Worm (Caenorhabditis elegans) whole organism, early embryonic: ENCODE data around the gene hlh-30.

Experiments
- B0310.2 ChIP-seq: sonication (generic microtip); optimal IDR thresholded peaks from 2 replicates; lab custom pipeline; 2016; ENCODE audit warnings: mild to moderate bottlenecking, missing genetic modification characterization, missing compliant biosample characterization
- F13C5.2 ChIP-seq: sonication (generic microtip); optimal IDR thresholded peaks from 2 replicates; lab custom pipeline; 2017; ENCODE audit warnings: mild to moderate bottlenecking, missing genetic modification characterization, inconsistent platforms, missing compliant biosample characterization
- aly-1 ChIP-seq: sonication (generic microtip); optimal IDR thresholded peaks from 2 replicates; lab custom pipeline; 2016; ENCODE audit warnings: missing genetic modification characterization, missing compliant biosample characterization
- ama-1 ChIP-seq: fragments of 150-350 bp; optimal IDR thresholded peaks from 2 replicates; lab custom pipeline; 2014
- ets-7 ChIP-seq: sonication (generic microtip); optimal IDR thresholded peaks from 2 replicates; lab custom pipeline; 2016; ENCODE audit warnings: missing genotype, missing genetic modification characterization, missing compliant biosample characterization
- flt-1 ChIP-seq: fragments of 200-800 bp; sonication (Bioruptor generic); IDR thresholded peaks from 2 replicates; pipeline ENCODE4 v1.3.6; 2022; ENCODE audit warnings: missing genetic modification characterization, missing compliant biosample characterization
- hmbx-1 ChIP-seq: sonication (generic microtip); optimal IDR thresholded peaks from 2 replicates; lab custom pipeline; 2016; ENCODE audit warnings: mild to moderate bottlenecking, missing genetic modification characterization, missing compliant biosample characterization
- hnd-1 ChIP-seq: sonication (generic microtip); optimal IDR thresholded peaks from 2 replicates; lab custom pipeline; 2016; ENCODE audit warnings: missing genetic modification characterization, missing compliant biosample characterization
- pes-1 ChIP-seq: fragments of 200-800 bp; sonication (Bioruptor generic); IDR thresholded peaks from 2 replicates; pipeline ENCODE4 v1.3.6; 2022; ENCODE audit warnings: missing genetic modification reagents, missing genetic modification characterization, missing compliant biosample characterization
- scrt-1 ChIP-seq: fragments of 200-800 bp; sonication (Bioruptor generic); IDR thresholded peaks from 2 replicates; pipeline ENCODE4 v1.3.6; 2022; ENCODE audit warnings: missing genetic modification characterization, missing compliant biosample characterization
- tbx-37 ChIP-seq: fragments of 200-800 bp; sonication (Bioruptor generic); conservative IDR thresholded peaks from 2 replicates; pipeline ENCODE4 v1.3.6; 2022; ENCODE audit warnings: missing genetic modification reagents, missing genetic modification characterization, missing compliant biosample characterization
- tra-4 ChIP-seq: sonication (generic microtip); optimal IDR thresholded peaks from 2 replicates; lab custom pipeline; 2017; ENCODE audit warnings: missing genetic modification characterization, missing compliant biosample characterization

DNA sequence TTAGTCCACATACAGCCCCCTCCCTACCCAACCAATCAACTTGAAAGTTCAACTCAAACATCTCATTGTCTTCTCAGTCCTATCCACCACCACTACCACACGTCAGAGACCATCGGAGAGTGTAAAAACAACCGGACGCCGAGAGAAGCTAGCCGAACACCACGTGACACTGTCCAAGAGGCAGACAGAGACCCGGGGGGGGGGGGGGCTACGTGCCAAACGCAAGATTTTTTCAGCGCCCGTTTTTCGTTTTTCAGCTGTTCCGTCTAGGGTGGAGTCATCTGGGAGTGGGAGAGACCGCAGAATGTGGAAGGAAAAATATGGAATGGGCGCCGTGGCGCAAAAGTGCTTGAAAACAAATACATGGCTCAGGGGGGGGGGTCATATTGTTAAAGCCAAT lies 8.8 kb downstream of the hlh-30 start:
- TF ChIP-seq tra-4 (tag; lab: Kevin White, UChicago) (no peak), scrt-1 (GFP tag; lab: Robert Waterston, UW) (no peak), B0310.2 (no peak), F13C5.2 (no peak), pes-1 (GFP tag; lab: Robert Waterston, UW) (no peak), flt-1 (GFP tag; lab: Robert Waterston, UW) (no peak), hnd-1 (no peak), aly-1 (no peak), tbx-37 (GFP tag; lab: Robert Waterston, UW) (no peak), hmbx-1 (tag; lab: Kevin White, UChicago) (no peak), ets-7 (no peak), ama-1 (lab: Kevin White, UChicago) (no peak)
